Fruit fly (Drosophila melanogaster): Measurements from ENCODE around the gene mwh.

DNA sequence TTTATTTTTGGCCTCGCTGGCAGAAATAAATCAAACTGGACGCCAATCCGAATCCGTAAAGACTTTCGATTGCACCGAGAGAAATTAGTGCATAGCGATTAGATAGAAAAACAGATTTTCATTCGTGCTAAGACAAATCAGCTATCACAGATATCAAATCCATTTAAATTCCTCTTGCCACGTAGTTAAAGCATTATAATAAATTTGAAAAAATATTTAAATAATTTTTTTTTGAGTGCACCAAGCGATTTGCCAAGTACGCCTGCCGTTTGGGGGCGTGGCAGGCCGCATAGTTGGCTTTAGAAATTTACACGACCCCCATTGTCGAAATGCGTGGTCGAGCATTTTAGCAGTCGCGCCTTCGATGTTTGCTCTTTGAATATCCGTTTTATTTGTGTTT is 48.9 kb upstream of the mwh start:
- TF ChIP-seq CG15710 (tag; optimal IDR thresholded peaks at IDR 0.05) = no peak
- no peak for TF ChIP-seq CG9948 (tag; optimal IDR thresholded peaks at IDR 0.05)
- no peak for TF ChIP-seq rn (GFP tag; IDR thresholded peaks at IDR 0.05)

Measured in whole organism, pupa.